Worm (Caenorhabditis elegans): ENCODE data around the gene dnj-5.
A peak's percentile ranks its signal among the peaks of the same experiment; 100 is the strongest.

dnj-5 gene

DNA sequence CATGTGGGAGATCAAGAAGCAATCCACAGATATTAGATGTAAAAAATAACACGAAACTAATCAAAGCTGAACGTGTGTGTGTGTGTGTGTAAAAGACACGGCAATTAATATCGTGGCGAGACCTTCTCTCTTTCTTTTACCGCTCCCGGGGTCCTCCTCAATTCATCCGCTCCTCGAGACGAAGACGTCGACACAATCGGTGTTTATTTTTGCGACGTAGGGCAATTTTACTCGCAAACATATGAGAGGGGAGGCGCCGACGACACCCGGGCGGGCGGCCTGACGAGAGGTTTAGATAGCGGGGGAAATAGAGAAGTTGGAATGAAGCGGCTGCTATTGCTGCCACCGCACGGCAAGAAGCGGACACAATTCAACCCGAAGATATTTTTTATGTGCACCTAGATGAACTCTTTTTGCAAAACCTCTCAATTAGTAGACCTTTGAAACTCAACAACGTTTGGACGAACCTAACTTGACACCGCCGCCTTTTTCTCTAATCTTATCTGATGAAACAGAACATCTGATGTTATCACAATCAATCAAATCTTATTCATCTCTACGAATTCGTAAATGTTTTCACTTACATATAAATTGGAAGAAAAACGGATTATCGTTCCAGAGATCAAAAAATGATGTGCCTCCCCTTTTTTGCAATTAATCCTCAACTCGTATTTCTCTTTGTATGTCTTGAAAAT is 25.3 kb downstream of the dnj-5 start (continued):
- no peak for TF ChIP-seq ztf-4 (tag; optimal IDR thresholded peaks at IDR 0.05)
- no peak for TF ChIP-seq snu-23 (GFP tag; optimal IDR thresholded peaks at IDR 0.05)
- peak; percentile 46 for TF ChIP-seq dsc-1 (tag; optimal IDR thresholded peaks at IDR 0.05)
- TF ChIP-seq egl-27 (tag; optimal IDR thresholded peaks at IDR 0.05) = peak in 1 of 2 experiments; percentile 62
- TF ChIP-seq aha-1 (tag; optimal IDR thresholded peaks at IDR 0.05) = no peak
- no peak for TF ChIP-seq nhr-12 (tag; optimal IDR thresholded peaks at IDR 0.05)
- TF ChIP-seq lin-13 (GFP tag; optimal IDR thresholded peaks at IDR 0.05) = no peak
- TF ChIP-seq swsn-7 (tag; optimal IDR thresholded peaks at IDR 0.05) = no peak
- TF ChIP-seq pag-3 (tag; optimal IDR thresholded peaks at IDR 0.05; ENCODE audit: borderline replicate concordance, insufficient read depth) = no peak
- TF ChIP-seq nhr-84 (tag; optimal IDR thresholded peaks at IDR 0.05) = no peak
- no peak for TF ChIP-seq efl-3 (GFP tag; optimal IDR thresholded peaks at IDR 0.05)
- no peak for TF ChIP-seq snpc-4 (tag; optimal IDR thresholded peaks at IDR 0.05)
- no peak for TF ChIP-seq efl-1 (optimal IDR thresholded peaks at IDR 0.05)
- peak in 1 of 2 experiments; percentile 70 for TF ChIP-seq efl-1 (GFP tag; optimal IDR thresholded peaks at IDR 0.05 in 1 of 2)
- no peak for TF ChIP-seq elt-2 (tag; optimal IDR thresholded peaks at IDR 0.05)
- no peak for TF ChIP-seq sptf-1 (tag; optimal IDR thresholded peaks at IDR 0.05)

DNA sequence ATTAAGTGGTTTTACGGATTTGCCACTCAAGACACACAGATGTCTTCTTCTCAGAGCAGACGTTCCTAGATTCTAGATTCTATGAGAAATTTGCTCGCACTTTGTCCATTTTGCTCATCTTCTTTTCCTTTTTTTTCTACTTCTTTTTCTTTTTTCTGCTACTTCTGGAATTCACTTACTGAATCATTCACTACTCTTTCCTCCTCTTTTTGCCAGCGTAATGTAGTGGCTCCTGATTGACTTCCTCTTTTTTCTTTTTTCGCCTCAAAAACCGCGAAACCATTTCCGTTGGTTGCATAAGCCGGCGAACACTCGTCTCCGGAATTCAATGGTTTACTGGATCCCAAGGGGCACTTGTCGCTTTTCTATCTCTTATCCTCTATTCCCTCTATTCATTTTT is 25.9 kb downstream of the dnj-5 start:
- TF ChIP-seq swsn-7 (tag; optimal IDR thresholded peaks at IDR 0.05) (no peak), nhr-19 (GFP tag; conservative IDR thresholded peaks at IDR 0.05) (no peak), fkh-10 (GFP tag; optimal IDR thresholded peaks at IDR 0.05) (peak; percentile 52), efl-1 (optimal IDR thresholded peaks at IDR 0.05) (no peak), efl-1 (GFP tag; optimal IDR thresholded peaks at IDR 0.05 in 1 of 2) (peak in 1 of 2 experiments; percentile 70)

DNA sequence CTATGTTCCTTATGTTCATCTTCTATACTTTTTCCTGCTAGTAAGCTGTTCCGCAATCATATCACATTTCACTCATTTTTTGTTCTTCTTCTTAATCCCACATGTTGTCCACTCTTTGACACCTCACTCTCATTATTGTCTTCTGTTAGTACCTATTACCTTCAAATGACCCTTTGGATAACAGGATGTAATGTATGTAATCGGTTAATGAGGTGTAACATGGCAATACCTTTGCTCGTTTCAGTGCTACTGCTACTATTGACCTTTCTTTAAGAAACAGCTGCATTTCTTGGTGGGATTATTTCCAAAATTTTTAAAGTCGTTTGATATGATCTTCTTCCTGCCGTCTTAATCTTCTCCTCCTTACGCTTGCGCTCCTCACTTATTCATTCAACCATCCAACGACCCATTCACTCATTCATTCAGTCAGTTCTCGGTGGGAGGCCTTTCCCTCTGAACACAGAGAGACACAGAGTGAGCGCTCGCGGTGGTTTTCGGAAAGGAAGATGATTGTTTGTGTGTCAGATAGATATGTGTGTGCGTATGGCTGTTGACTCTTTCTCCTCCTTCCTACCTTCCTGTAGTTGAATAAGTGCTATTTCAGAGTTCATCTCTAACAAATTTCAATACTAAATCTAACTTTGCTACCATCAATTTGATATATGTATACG is 26.4 kb downstream of the dnj-5 start:
- no peak for TF ChIP-seq skn-1 (tag; optimal IDR thresholded peaks at IDR 0.05)
- TF ChIP-seq lin-13 (GFP tag; optimal IDR thresholded peaks at IDR 0.05) = no peak
- no peak for TF ChIP-seq efl-1 (optimal IDR thresholded peaks at IDR 0.05)
- TF ChIP-seq efl-1 (GFP tag; optimal IDR thresholded peaks at IDR 0.05 in 1 of 2) = peak in 1 of 2 experiments; percentile 66
- TF ChIP-seq egl-27 (tag; optimal IDR thresholded peaks at IDR 0.05) = no peak
- TF ChIP-seq ces-1 (GFP tag; optimal IDR thresholded peaks at IDR 0.05) = no peak
- TF ChIP-seq lin-35 (GFP tag; optimal IDR thresholded peaks at IDR 0.05) = no peak
- no peak for TF ChIP-seq lsy-2 (tag; optimal IDR thresholded peaks at IDR 0.05)
- no peak for TF ChIP-seq lin-15B (tag; optimal IDR thresholded peaks at IDR 0.05)
- TF ChIP-seq ama-1 (optimal IDR thresholded peaks at IDR 0.05) = no peak
- no peak for TF ChIP-seq F16B12.6 (tag; optimal IDR thresholded peaks at IDR 0.05)
- no peak for TF ChIP-seq C34B4.2 (tag; optimal IDR thresholded peaks at IDR 0.05)
- TF ChIP-seq dsc-1 (tag; optimal IDR thresholded peaks at IDR 0.05) = peak; percentile 21
- peak; percentile 32 for TF ChIP-seq blmp-1 (tag; optimal IDR thresholded peaks at IDR 0.05)
- peak; percentile 6 for TF ChIP-seq rnt-1 (tag; optimal IDR thresholded peaks at IDR 0.05)
- no peak for TF ChIP-seq ceh-63 (GFP tag; optimal IDR thresholded peaks at IDR 0.05)
- no peak for TF ChIP-seq irx-1 (tag; optimal IDR thresholded peaks at IDR 0.05)
- no peak for TF ChIP-seq jun-1 (tag; optimal IDR thresholded peaks at IDR 0.05)
- TF ChIP-seq nhr-11 (tag; optimal IDR thresholded peaks at IDR 0.05) = no peak
- TF ChIP-seq unc-98 (GFP tag; IDR thresholded peaks at IDR 0.05) = no peak
- no peak for TF ChIP-seq nhr-84 (tag; optimal IDR thresholded peaks at IDR 0.05)
- TF ChIP-seq unc-130 (tag; optimal IDR thresholded peaks at IDR 0.05) = no peak
- no peak for TF ChIP-seq nhr-90 (tag; optimal IDR thresholded peaks at IDR 0.05; ENCODE audit: poor library complexity)
- TF ChIP-seq zag-1 (tag; optimal IDR thresholded peaks at IDR 0.05) = no peak
- no peak for TF ChIP-seq nhr-20 (tag; optimal IDR thresholded peaks at IDR 0.05)
- TF ChIP-seq snu-23 (GFP tag; optimal IDR thresholded peaks at IDR 0.05) = no peak
- TF ChIP-seq lin-14 (GFP tag; optimal IDR thresholded peaks at IDR 0.05) = peak; percentile 61
- TF ChIP-seq nhr-12 (tag; optimal IDR thresholded peaks at IDR 0.05) = no peak
- peak in 1 of 3 experiments; percentile 6 for TF ChIP-seq ceh-82 (tag; optimal IDR thresholded peaks at IDR 0.05)
- no peak for TF ChIP-seq C04F5.9 (tag; optimal IDR thresholded peaks at IDR 0.05)
- TF ChIP-seq aly-2 (tag; optimal IDR thresholded peaks at IDR 0.05) = no peak
- no peak for TF ChIP-seq zip-4 (GFP tag; optimal IDR thresholded peaks at IDR 0.05)
- TF ChIP-seq ztf-11 (tag; optimal IDR thresholded peaks at IDR 0.05) = no peak
- no peak for TF ChIP-seq fos-1 (tag; optimal IDR thresholded peaks at IDR 0.05)
- no peak for TF ChIP-seq sox-4 (tag; optimal IDR thresholded peaks at IDR 0.05)
- TF ChIP-seq unc-62 (GFP tag; optimal IDR thresholded peaks at IDR 0.05) = no peak
